Worm (Caenorhabditis elegans) whole organism, L4/young adult: Measurements from ENCODE around the gene twk-44.
A peak's percentile ranks its signal among the peaks of the same experiment; 100 is the strongest.

Experiments
- W03F9.2 ChIP-seq: fragments of 150-350 bp; optimal IDR thresholded peaks from 2 replicates; lab custom pipeline; 2014; ENCODE audit warnings: missing biosample characterization, missing genetic modification characterization
- dao-5 ChIP-seq: sonication (generic microtip); optimal IDR thresholded peaks from 2 replicates; lab custom pipeline; 2016; ENCODE audit warnings: missing genotype, missing genetic modification characterization, moderate library complexity, missing compliant biosample characterization
- him-1 ChIP-seq: sonication (generic microtip); optimal IDR thresholded peaks from 2 replicates; lab custom pipeline; 2016; ENCODE audit warnings: missing genotype, missing genetic modification reagents, missing genetic modification characterization, missing compliant biosample characterization

The twk-44 gene

ce11 chrX:11645517-11645916 lies 18.6 kb upstream of the twk-44 start:
- TF ChIP-seq dao-5 (tag; lab: Kevin White, UChicago) (no peak), him-1 (no peak), W03F9.2 (no peak)

- peak; percentile 81 for TF ChIP-seq him-1
Measured at ce11 chrX:11643767-11644235, 16.9 kb upstream of the twk-44 start, which contains the start of gene sto-4. Gene sto-4 (plus strand): TSS chrX:11644126.

- TF ChIP-seq dao-5 (tag; lab: Kevin White, UChicago) = no peak
- TF ChIP-seq him-1 = no peak
- no peak for TF ChIP-seq W03F9.2
Measured at ce11 chrX:11641562-11641961, 14.6 kb upstream of the twk-44 start.

- TF ChIP-seq dao-5 (tag; lab: Kevin White, UChicago) (no peak), W03F9.2 (no peak), him-1 (no peak)
Measured at ce11 chrX:11640463-11640995, 13.6 kb upstream of the twk-44 start.

ce11 chrX:11638987-11639386 lies 12.1 kb upstream of the twk-44 start:
- no peak for TF ChIP-seq him-1
- no peak for TF ChIP-seq dao-5 (tag; lab: Kevin White, UChicago)

ce11 chrX:11637721-11638120 lies 10.8 kb upstream of the twk-44 start:
- TF ChIP-seq W03F9.2 (no peak), dao-5 (tag; lab: Kevin White, UChicago) (no peak), him-1 (no peak)

ce11 chrX:11633278-11633677 lies 6.4 kb upstream of the twk-44 start:
- TF ChIP-seq him-1 (no peak), W03F9.2 (no peak), dao-5 (tag; lab: Kevin White, UChicago) (no peak)

- TF ChIP-seq him-1 (no peak), W03F9.2 (no peak)
Measured at ce11 chrX:11632107-11632506, 5.2 kb upstream of the twk-44 start, which contains the start of gene sto-6. Gene sto-6 (plus strand): TSS chrX:11632407.

- TF ChIP-seq dao-5 (tag; lab: Kevin White, UChicago) = no peak
- TF ChIP-seq him-1 = no peak
- no peak for TF ChIP-seq W03F9.2
Measured at ce11 chrX:11630499-11630898, 3.6 kb upstream of the twk-44 start.

ce11 chrX:11628580-11628979 lies 1.7 kb upstream of the twk-44 start, which contains the start of gene spp-30:
Gene spp-30 (minus strand): TSS chrX:11628680.
- no peak for TF ChIP-seq him-1
- no peak for TF ChIP-seq dao-5 (tag; lab: Kevin White, UChicago)
- TF ChIP-seq W03F9.2 = no peak

ce11 chrX:11624621-11625020 lies 2.3 kb downstream of the twk-44 start:
- no peak for TF ChIP-seq W03F9.2
- no peak for TF ChIP-seq dao-5 (tag; lab: Kevin White, UChicago)
- no peak for TF ChIP-seq him-1

- no peak for TF ChIP-seq W03F9.2
- no peak for TF ChIP-seq dao-5 (tag; lab: Kevin White, UChicago)
- no peak for TF ChIP-seq him-1
Measured at ce11 chrX:11623442-11623841, 3.5 kb downstream of the twk-44 start.

ce11 chrX:11621997-11622396 lies 4.9 kb downstream of the twk-44 start, which contains the start of gene sto-3:
Gene sto-3 (minus strand): TSS chrX:11622097.
- TF ChIP-seq W03F9.2 = no peak
- TF ChIP-seq him-1 = no peak
- TF ChIP-seq dao-5 (tag; lab: Kevin White, UChicago) = no peak

ce11 chrX:11617387-11617786 lies 9.5 kb downstream of the twk-44 start, which contains the start of gene F52D10.4:
Gene F52D10.4 (plus strand): TSS chrX:11617470.
- TF ChIP-seq dao-5 (tag; lab: Kevin White, UChicago) (no peak), him-1 (no peak)

ce11 chrX:11608110-11608759 lies 18.7 kb downstream of the twk-44 start:
- TF ChIP-seq W03F9.2 (no peak), him-1 (no peak), dao-5 (tag; lab: Kevin White, UChicago) (no peak)

ce11 chrX:11607500-11607823 lies 19.5 kb downstream of the twk-44 start:
- TF ChIP-seq him-1 (no peak), dao-5 (tag; lab: Kevin White, UChicago) (no peak), W03F9.2 (no peak)
